Worm (Caenorhabditis elegans) whole organism, L4 larva: ENCODE measurements around the gene ttr-35.

Source experiments
- F26F4.8 ChIP-seq: fragments of 200-800 bp; sonication (Bioruptor generic); conservative IDR thresholded peaks from 2 replicates; pipeline ENCODE4 v1.3.6; 2022; ENCODE audit warnings: missing genetic modification characterization, missing compliant biosample characterization
- F37D6.2 ChIP-seq: sonication (generic microtip); optimal IDR thresholded peaks from 2 replicates; lab custom pipeline; 2016; ENCODE audit warnings: mild to moderate bottlenecking, missing genetic modification characterization, missing compliant biosample characterization
- F49E8.2 ChIP-seq: sonication (generic microtip); optimal IDR thresholded peaks from 2 replicates; lab custom pipeline; 2016; ENCODE audit warnings: missing compliant biosample characterization, mild to moderate bottlenecking, missing genetic modification characterization, borderline replicate concordance
- T20F7.1 ChIP-seq: fragments of 200-800 bp; sonication (Bioruptor generic); optimal IDR thresholded peaks from 2 replicates; lab custom pipeline; 2018; ENCODE audit warnings: mild to moderate bottlenecking, missing genetic modification characterization, missing compliant biosample characterization
- T26A8.4 ChIP-seq: fragments of 200-800 bp; sonication (Bioruptor generic); IDR thresholded peaks from 2 replicates; pipeline ENCODE4 v1.3.6; 2022; ENCODE audit warnings: missing genetic modification characterization, missing compliant biosample characterization
- Y5F2A.4 ChIP-seq: fragments of 200-800 bp; sonication (Bioruptor generic); optimal IDR thresholded peaks from 2 replicates; lab custom pipeline; 2018; ENCODE audit warnings: mild to moderate bottlenecking, missing genetic modification characterization, missing compliant biosample characterization
- Y75B8A.6 ChIP-seq: fragments of 200-800 bp; sonication (Bioruptor generic); IDR thresholded peaks from 2 replicates; pipeline ENCODE4 v1.3.6; 2022; ENCODE audit warnings: missing genetic modification reagents, missing genetic modification characterization, missing compliant biosample characterization
- ZK546.5 ChIP-seq, 2 experiments: sonication (generic microtip); optimal IDR thresholded peaks; 2 replicates each; lab custom pipeline; 2017; ENCODE audit warnings: missing biosample characterization in 2 of 2, missing genetic modification characterization in 2 of 2
- aha-1 ChIP-seq: fragments of 150-350 bp; peaks from one replicate; lab custom pipeline; 2014; ENCODE audit warnings: missing biosample characterization, missing genetic modification characterization
- arid-1 ChIP-seq: fragments of 200-800 bp; sonication (Bioruptor generic); conservative IDR thresholded peaks from 2 replicates; pipeline ENCODE4 v1.3.6; 2022; ENCODE audit warnings: missing genetic modification reagents, missing genetic modification characterization, missing compliant biosample characterization
- ceh-20 ChIP-seq: fragments of 200-800 bp; sonication (Bioruptor generic); IDR thresholded peaks from 2 replicates; pipeline ENCODE4 v1.3.6; 2022; ENCODE audit warnings: missing genetic modification reagents, missing genetic modification characterization, missing compliant biosample characterization
- ceh-32 ChIP-seq: sonication (generic microtip); optimal IDR thresholded peaks from 2 replicates; lab custom pipeline; 2016; ENCODE audit warnings: mild to moderate bottlenecking, missing genetic modification characterization, missing compliant biosample characterization; ENCODE audit not compliant: poor library complexity
- ceh-44 ChIP-seq: fragments of 200-800 bp; sonication (Bioruptor generic); IDR thresholded peaks from 2 replicates; pipeline ENCODE4 v1.3.6; 2022; ENCODE audit warnings: missing genetic modification reagents, missing genetic modification characterization, missing compliant biosample characterization
- ceh-62 ChIP-seq: sonication (generic microtip); optimal IDR thresholded peaks from 2 replicates; lab custom pipeline; 2017; ENCODE audit warnings: missing biosample characterization, missing genetic modification characterization
- cey-2 ChIP-seq: sonication (generic microtip); optimal IDR thresholded peaks from 3 replicates; lab custom pipeline; 2017; ENCODE audit warnings: missing genetic modification characterization, mild to moderate bottlenecking, missing compliant biosample characterization, antibody characterized with exemption, borderline replicate concordance; ENCODE audit not compliant: insufficient read depth
- ctbp-1 ChIP-seq: fragments of 200-800 bp; sonication (Bioruptor generic); IDR thresholded peaks from 2 replicates; pipeline ENCODE4 v1.3.6; 2022; ENCODE audit warnings: missing genetic modification reagents, missing genetic modification characterization, missing compliant biosample characterization
- daf-12 ChIP-seq: fragments of 150-350 bp; optimal IDR thresholded peaks from 2 replicates; lab custom pipeline; 2014; ENCODE audit warnings: missing biosample characterization, missing genetic modification reagents, missing genetic modification characterization
- daf-16 ChIP-seq, 3 experiments: sonication (generic microtip); optimal IDR thresholded peaks; 2 replicates each; lab custom pipeline; 2016 to 2017; ENCODE audit warnings: missing genetic modification characterization in 3 of 3, missing genetic modification reagents in 3 of 3, mild to moderate bottlenecking in 2 of 3, missing compliant biosample characterization in 2 of 3, missing biosample characterization in 1 of 3, moderate library complexity in 1 of 3
- daf-8 ChIP-seq: fragments of 200-800 bp; sonication (Bioruptor generic); IDR thresholded peaks from 2 replicates; pipeline ENCODE4 v1.3.6; 2022; ENCODE audit warnings: missing genetic modification characterization, missing compliant biosample characterization
- dmd-6 ChIP-seq: fragments of 200-800 bp; sonication (Bioruptor generic); IDR thresholded peaks from 2 replicates; pipeline ENCODE4 v1.3.6; 2022; ENCODE audit warnings: missing genetic modification reagents, missing genetic modification characterization, missing compliant biosample characterization
- dmd-8 ChIP-seq: fragments of 200-800 bp; sonication (Bioruptor generic); IDR thresholded peaks from 2 replicates; pipeline ENCODE4 v1.3.6; 2022; ENCODE audit warnings: missing genetic modification characterization, missing compliant biosample characterization
- dmd-9 ChIP-seq: fragments of 200-800 bp; sonication (Bioruptor generic); IDR thresholded peaks from 2 replicates; pipeline ENCODE4 v1.3.6; 2022; ENCODE audit warnings: missing genetic modification reagents, missing genetic modification characterization, missing compliant biosample characterization
- egl-43 ChIP-seq: fragments of 200-800 bp; sonication (Bioruptor generic); IDR thresholded peaks from 2 replicates; pipeline ENCODE4 v1.3.6; 2022; ENCODE audit warnings: missing genetic modification reagents, missing genetic modification characterization, missing compliant biosample characterization
- hif-1 ChIP-seq, 2 experiments: sonication (generic microtip); optimal IDR thresholded peaks; 2 replicates each; lab custom pipeline; 2016 to 2017; ENCODE audit warnings: missing compliant biosample characterization in 2 of 2, missing genetic modification characterization in 2 of 2, missing genetic modification reagents in 2 of 2, missing genotype in 2 of 2, mild to moderate bottlenecking in 1 of 2
- hlh-30 ChIP-seq: sonication (generic microtip); optimal IDR thresholded peaks from 2 replicates; lab custom pipeline; 2017; ENCODE audit warnings: antibody characterized with exemption, mild to moderate bottlenecking, missing genetic modification characterization, missing compliant biosample characterization; ENCODE audit not compliant: insufficient read depth
- jun-1 ChIP-seq: fragments of 150-350 bp; optimal IDR thresholded peaks from 2 replicates; lab custom pipeline; 2014; ENCODE audit warnings: missing biosample characterization, missing genetic modification reagents, missing genetic modification characterization
- lim-7 ChIP-seq: fragments of 200-800 bp; sonication (Bioruptor generic); IDR thresholded peaks from 2 replicates; pipeline ENCODE4 v1.3.6; 2022; ENCODE audit warnings: missing genetic modification characterization, missing compliant biosample characterization
- lin-1 ChIP-seq: fragments of 200-800 bp; sonication (Bioruptor generic); IDR thresholded peaks from 2 replicates; pipeline ENCODE4 v1.3.6; 2022; ENCODE audit warnings: missing genetic modification reagents, missing genetic modification characterization, missing compliant biosample characterization
- lin-13 ChIP-seq: fragments of 150-350 bp; optimal IDR thresholded peaks from 2 replicates; lab custom pipeline; 2014; ENCODE audit warnings: missing biosample characterization, missing genetic modification reagents, missing genetic modification characterization
- lsy-2 ChIP-seq, 2 experiments: fragments of 150-350 bp in 1 of 2; sonication (generic microtip) in 1 of 2; optimal IDR thresholded peaks; 2 replicates each; lab custom pipeline; 2014 to 2017; ENCODE audit warnings: missing biosample characterization in 2 of 2, missing genetic modification characterization in 2 of 2
- madf-5 ChIP-seq, 2 experiments: fragments of 200-800 bp; sonication (Bioruptor generic); IDR thresholded peaks; 2 replicates each; pipeline ENCODE4 v1.3.6; 2022; ENCODE audit warnings: missing compliant biosample characterization in 2 of 2, missing genetic modification characterization in 2 of 2
- madf-9 ChIP-seq: fragments of 200-800 bp; sonication (Bioruptor generic); conservative IDR thresholded peaks from 2 replicates; pipeline ENCODE4 v1.3.6; 2022; ENCODE audit warnings: missing genetic modification reagents, missing genetic modification characterization, missing compliant biosample characterization
- mep-1 ChIP-seq: fragments of 150-350 bp; sonication (generic microtip); optimal IDR thresholded peaks from 3 replicates; lab custom pipeline; 2014; ENCODE audit warnings: missing biosample characterization, missing genetic modification characterization
- mxl-3 ChIP-seq: fragments of 200-800 bp; sonication (Bioruptor generic); optimal IDR thresholded peaks from 2 replicates; lab custom pipeline; 2018; ENCODE audit warnings: mild to moderate bottlenecking, missing genetic modification characterization, missing compliant biosample characterization
- nhr-10 ChIP-seq: fragments of 150-350 bp; optimal IDR thresholded peaks from 2 replicates; lab custom pipeline; 2014; ENCODE audit warnings: missing biosample characterization, missing genetic modification characterization
- nhr-237 ChIP-seq: sonication (generic microtip); optimal IDR thresholded peaks from 2 replicates; lab custom pipeline; 2017; ENCODE audit warnings: missing biosample characterization, missing genetic modification characterization
- nhr-6 ChIP-seq: fragments of 150-350 bp; optimal IDR thresholded peaks from 2 replicates; lab custom pipeline; 2014; ENCODE audit warnings: missing biosample characterization, missing genetic modification characterization
- nhr-77 ChIP-seq: fragments of 150-350 bp; optimal IDR thresholded peaks from 2 replicates; lab custom pipeline; 2014; ENCODE audit warnings: missing biosample characterization, missing genetic modification characterization
- pqm-1 ChIP-seq: sonication (generic microtip); optimal IDR thresholded peaks from 2 replicates; lab custom pipeline; 2017; ENCODE audit warnings: missing biosample characterization, missing genetic modification characterization
- saeg-2 ChIP-seq: fragments of 200-800 bp; sonication (Bioruptor generic); IDR thresholded peaks from 2 replicates; pipeline ENCODE4 v1.3.6; 2022; ENCODE audit warnings: missing genetic modification reagents, missing genetic modification characterization, missing compliant biosample characterization
- skn-1 ChIP-seq: fragments of 150-350 bp; optimal IDR thresholded peaks from 2 replicates; lab custom pipeline; 2014; ENCODE audit warnings: missing biosample characterization, missing genetic modification characterization
- spr-1 ChIP-seq: sonication (generic microtip); optimal IDR thresholded peaks from 2 replicates; lab custom pipeline; 2016; ENCODE audit warnings: mild to moderate bottlenecking, missing genetic modification characterization, missing compliant biosample characterization
- unc-62 ChIP-seq, 3 experiments: fragments of 150-350 bp in 1 of 3; sonication (generic microtip); optimal IDR thresholded peaks in 2 of 3; peaks in 1 of 3; 1 replicate in 1 of 3; 2 replicates in 2 of 3; lab custom pipeline; 2014 to 2017; ENCODE audit warnings: missing biosample characterization in 3 of 3, missing genetic modification characterization in 3 of 3, missing genetic modification reagents in 3 of 3, missing genotype in 1 of 3
- vab-7 ChIP-seq: fragments of 200-800 bp; sonication (Bioruptor generic); IDR thresholded peaks from 2 replicates; pipeline ENCODE4 v1.3.6; 2022; ENCODE audit warnings: missing genetic modification reagents, missing genetic modification characterization, missing compliant biosample characterization
- zfp-3 ChIP-seq: fragments of 200-800 bp; sonication (Bioruptor generic); conservative IDR thresholded peaks from 2 replicates; pipeline ENCODE4 v1.3.6; 2022; ENCODE audit warnings: missing genetic modification reagents, missing genetic modification characterization, missing compliant biosample characterization

The ttr-35 gene

DNA sequence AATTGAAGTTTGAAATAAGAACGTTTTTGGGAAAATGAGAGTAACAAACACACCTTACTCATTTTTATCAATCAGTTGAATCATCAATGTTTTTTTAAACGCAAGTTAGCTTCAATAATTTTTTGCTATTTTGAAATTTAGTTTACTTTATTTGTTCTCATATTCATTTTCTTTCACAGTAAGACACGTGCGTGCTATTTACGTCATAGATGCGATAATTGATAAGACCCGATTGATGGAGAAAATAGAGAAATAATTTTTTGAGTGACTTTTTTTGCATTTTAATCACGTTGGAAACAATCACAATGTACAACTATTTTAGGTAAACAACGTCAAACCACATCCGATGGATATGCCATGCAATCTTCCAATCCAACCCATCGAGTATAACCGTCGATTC, 7.4 kb downstream of the ttr-35 start (continued):
- TF ChIP-seq ceh-44 (GFP tag; lab: Robert Waterston, UW) (no peak), T20F7.1 (GFP tag; lab: Kevin White, UChicago) (peak; percentile 49), aha-1 (tag; lab: Kevin White, UChicago) (no peak), F26F4.8 (GFP tag; lab: Robert Waterston, UW) (no peak), egl-43 (GFP tag; lab: Robert Waterston, UW) (no peak), ceh-20 (GFP tag; lab: Robert Waterston, UW) (no peak), madf-9 (GFP tag; lab: Robert Waterston, UW) (no peak), dmd-9 (GFP tag; lab: Robert Waterston, UW) (no peak), hlh-30 (tag; lab: Kevin White, UChicago) (peak; percentile 47), jun-1 (tag; lab: Kevin White, UChicago) (no peak)

DNA sequence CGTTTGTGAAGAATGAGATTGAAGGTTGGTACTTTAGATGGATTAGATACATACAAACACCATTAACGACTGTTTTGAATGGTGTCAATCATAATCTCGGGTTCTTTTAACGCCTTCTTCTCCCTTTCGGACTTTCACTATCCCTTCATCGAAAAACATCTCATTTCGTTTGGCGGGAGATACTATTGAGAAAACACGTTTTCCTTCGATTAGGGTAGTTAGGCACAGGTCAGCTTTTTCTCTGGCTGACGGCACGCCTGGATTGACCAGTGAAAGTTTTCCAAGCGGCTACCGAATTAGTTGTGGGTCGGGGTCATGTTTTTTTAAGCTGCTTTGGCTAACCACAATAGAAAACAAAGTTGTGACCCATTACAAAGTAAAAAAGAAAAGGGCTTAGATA, 7.9 kb downstream of the ttr-35 start:
- TF ChIP-seq lim-7 (GFP tag; lab: Robert Waterston, UW): no peak
- TF ChIP-seq lsy-2 (tag; optimal IDR thresholded peaks at IDR 0.05; lab: Kevin White, UChicago): no peak
- TF ChIP-seq unc-62 (GFP tag; optimal IDR thresholded peaks at IDR 0.05 in 1 of 2; lab: Kevin White, UChicago): peak in 1 of 2 experiments; percentile 27
- TF ChIP-seq unc-62 (tag; optimal IDR thresholded peaks at IDR 0.05; lab: Kevin White, UChicago): no peak

DNA sequence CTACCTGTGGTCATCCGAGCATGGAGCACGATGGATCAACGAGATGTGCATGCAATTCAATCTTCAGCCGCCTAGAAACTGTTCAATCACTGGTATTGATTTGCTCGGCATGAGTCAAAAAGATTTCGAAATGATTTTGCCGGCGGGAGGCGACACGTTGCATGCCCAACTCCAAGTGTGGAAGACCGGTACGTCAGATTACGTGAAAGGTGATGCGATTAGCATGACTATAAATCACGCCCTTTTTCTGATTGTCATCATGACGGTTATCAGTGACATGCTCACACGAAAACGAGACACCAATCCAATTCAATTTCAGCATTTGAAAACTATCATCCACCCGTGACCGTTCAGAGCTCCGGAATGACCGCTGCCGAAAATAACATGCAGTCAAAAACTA, 8.6 kb downstream of the ttr-35 start:
- TF ChIP-seq ceh-32 (tag; lab: Kevin White, UChicago) (no peak), ctbp-1 (GFP tag; lab: Robert Waterston, UW) (no peak), nhr-77 (tag; lab: Kevin White, UChicago) (peak; percentile 33), madf-9 (GFP tag; lab: Robert Waterston, UW) (no peak), dmd-8 (no peak), Y75B8A.6 (GFP tag; lab: Robert Waterston, UW) (no peak), daf-12 (tag; lab: Kevin White, UChicago) (no peak), lim-7 (GFP tag; lab: Robert Waterston, UW) (no peak), lin-1 (GFP tag; lab: Robert Waterston, UW) (0 out of 2 replicates have a peak, but pooled peaks have one; percentile 25), jun-1 (tag; lab: Kevin White, UChicago) (no peak), saeg-2 (GFP tag; lab: Robert Waterston, UW) (0 out of 2 replicates have a peak, but pooled peaks have one; percentile 33), dmd-6 (GFP tag; lab: Robert Waterston, UW) (peak; percentile 61), cey-2 (tag; lab: Kevin White, UChicago) (no peak), vab-7 (no peak), F49E8.2 (tag; lab: Kevin White, UChicago) (no peak), spr-1 (tag; lab: Kevin White, UChicago) (no peak), daf-16 (GFP tag; optimal IDR thresholded peaks at IDR 0.05; lab: Kevin White, UChicago) (no peak), daf-16 (tag; optimal IDR thresholded peaks at IDR 0.05; lab: Kevin White, UChicago) (peak; percentile 34), ZK546.5 (tag; optimal IDR thresholded peaks at IDR 0.05; lab: Kevin White, UChicago) (no peak), egl-43 (GFP tag; lab: Robert Waterston, UW) (no peak), arid-1 (GFP tag; lab: Robert Waterston, UW) (no peak), T26A8.4 (GFP tag; lab: Robert Waterston, UW) (no peak), nhr-6 (tag; lab: Kevin White, UChicago) (no peak), lin-13 (GFP tag; lab: Kevin White, UChicago) (no peak), nhr-237 (tag; lab: Kevin White, UChicago) (no peak), hlh-30 (tag; lab: Kevin White, UChicago) (peak; percentile 25), ceh-62 (tag; lab: Kevin White, UChicago) (no peak), unc-62 (GFP tag; optimal IDR thresholded peaks at IDR 0.05 in 1 of 2; lab: Kevin White, UChicago) (peak in 1 of 2 experiments; percentile 63), unc-62 (tag; optimal IDR thresholded peaks at IDR 0.05; lab: Kevin White, UChicago) (no peak), skn-1 (tag; lab: Kevin White, UChicago) (no peak), F37D6.2 (tag; lab: Kevin White, UChicago) (no peak), mxl-3 (GFP tag; lab: Kevin White, UChicago) (no peak), hif-1 (tag; optimal IDR thresholded peaks at IDR 0.05; lab: Kevin White, UChicago) (no peak), mep-1 (tag; lab: Kevin White, UChicago) (no peak), nhr-10 (tag; lab: Kevin White, UChicago) (no peak), madf-5 (GFP tag; IDR thresholded peaks at IDR 0.05; lab: Robert Waterston, UW) (no peak), daf-8 (GFP tag; lab: Robert Waterston, UW) (no peak), zfp-3 (GFP tag; lab: Robert Waterston, UW) (no peak), Y5F2A.4 (GFP tag; lab: Kevin White, UChicago) (no peak), pqm-1 (peak; percentile 13)
